Worm (Caenorhabditis elegans): ENCODE data around the gene B0547.2.

Gene B0547.2

DNA sequence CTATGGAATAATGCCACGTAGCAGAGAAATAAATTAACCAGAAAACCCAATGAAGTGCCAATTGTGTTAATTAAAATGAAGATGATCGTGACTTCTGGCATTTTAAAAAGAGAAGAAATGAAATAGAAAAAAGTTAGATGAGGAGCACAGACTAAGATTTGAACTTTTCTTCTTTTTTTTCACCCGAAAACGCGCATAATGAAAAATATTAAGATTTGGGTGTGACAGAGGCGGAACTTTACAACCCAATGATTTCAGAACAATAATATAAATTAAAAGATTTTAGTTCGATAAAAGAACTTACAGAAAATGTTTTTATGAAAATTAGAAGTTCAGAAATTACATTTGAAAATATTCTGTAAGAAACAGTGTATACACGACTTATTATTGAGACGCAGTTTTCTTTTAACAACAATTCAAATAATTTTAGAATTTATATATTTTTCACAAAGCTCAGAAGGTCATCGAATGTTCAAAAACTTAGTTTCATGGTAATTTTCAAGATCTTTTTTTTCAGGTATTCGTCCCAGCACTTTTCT lies at the start of gene B0547.2, which contains the start of gene srd-8:
B0547.2 (plus strand) TSS at position 489 of the 539 bp plus-strand sequence.
srd-8 (minus strand) TSS at position 101 of the 539 bp plus-strand sequence.
- no peak for TF ChIP-seq unc-62 (GFP tag; optimal IDR thresholded peaks at IDR 0.05)

DNA sequence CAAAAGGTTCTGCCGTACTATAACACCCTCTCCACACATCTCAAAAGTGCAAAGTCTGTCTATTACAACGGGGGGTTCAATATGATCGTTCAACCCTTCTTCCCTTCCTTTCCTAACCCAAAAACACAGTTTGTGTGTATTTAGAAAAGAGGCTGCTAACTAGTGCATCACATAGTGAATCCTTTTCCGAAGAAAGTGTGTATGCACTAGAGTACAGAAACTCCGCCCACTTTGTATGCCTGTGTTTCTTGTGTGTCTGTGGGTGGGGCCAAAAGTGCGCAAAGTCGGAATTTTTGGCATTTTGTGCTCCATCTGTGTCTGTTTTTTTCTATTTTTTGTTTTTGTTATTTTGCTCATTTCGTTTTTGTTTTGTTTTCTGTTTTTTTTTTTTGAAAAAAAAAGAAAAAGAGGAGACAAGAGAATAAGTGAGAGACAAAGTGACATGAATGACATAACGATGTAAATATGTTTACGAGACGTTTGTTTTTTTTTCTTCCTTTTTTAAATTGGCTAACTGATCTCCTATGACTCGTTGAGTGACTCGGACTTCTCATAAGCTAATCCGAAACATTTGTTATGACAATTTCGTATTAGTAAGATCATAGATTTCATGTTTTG lies 47.2 kb upstream of the B0547.2 start:
- TF ChIP-seq unc-62 (GFP tag; optimal IDR thresholded peaks at IDR 0.05) = no peak

DNA sequence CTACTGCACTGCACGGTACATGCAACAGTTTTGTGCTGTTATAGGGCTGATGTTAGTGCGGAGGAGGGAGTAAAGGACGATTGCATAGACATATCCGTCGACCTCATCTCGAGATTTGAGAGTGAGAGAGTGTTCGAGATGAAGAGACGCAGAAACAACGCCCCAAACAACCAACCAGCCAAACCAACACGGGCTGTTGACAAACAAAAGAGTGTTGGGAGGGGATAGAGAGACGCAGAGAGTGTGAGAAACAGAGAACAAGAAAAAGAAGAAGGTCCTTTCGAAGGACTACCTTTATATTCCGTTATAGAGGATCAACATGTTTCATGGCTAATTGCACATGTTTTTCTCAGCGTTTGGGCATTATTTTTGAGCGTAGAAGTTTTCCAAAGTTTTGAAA lies 45.5 kb upstream of the B0547.2 start:
- no peak for TF ChIP-seq unc-62 (GFP tag; optimal IDR thresholded peaks at IDR 0.05)

DNA sequence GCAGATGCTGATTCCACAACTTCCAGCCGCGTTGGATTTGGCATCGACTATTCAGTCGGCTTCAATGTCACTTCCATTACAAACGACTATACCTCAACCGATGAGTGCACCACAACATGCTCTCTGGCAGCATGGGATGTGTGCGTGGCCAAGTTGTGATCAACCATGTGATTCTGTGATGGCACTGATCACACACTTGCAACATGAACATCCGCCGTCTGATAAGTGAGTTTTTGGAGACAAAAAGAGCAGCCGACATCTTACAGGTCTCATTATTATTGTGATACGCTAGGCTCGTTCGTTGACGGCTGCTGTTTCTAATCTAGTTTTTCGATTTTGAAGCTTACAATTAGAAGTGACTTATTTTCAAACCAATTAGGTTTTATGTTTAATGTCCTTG lies 43.4 kb upstream of the B0547.2 start:
- no peak for TF ChIP-seq unc-62 (GFP tag; optimal IDR thresholded peaks at IDR 0.05)

DNA sequence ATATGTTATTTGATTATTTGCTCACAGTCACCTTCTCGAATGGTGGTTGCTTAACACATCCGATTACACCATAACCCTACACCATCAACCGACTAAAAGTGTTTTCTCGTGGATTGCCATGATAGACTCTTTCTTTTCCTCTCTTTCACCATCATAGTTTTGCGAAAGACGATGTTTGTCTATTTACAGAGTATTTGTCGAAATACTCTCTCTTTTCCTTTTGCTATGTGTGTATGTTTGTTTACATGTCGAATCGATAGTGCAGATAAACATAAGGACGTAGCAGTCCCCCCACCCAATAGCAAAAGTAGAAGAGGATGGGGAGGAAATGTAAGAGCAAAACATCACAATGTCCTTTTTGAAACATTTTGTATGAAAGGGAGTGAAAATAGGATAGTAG lies 42.5 kb upstream of the B0547.2 start:
- TF ChIP-seq unc-62 (GFP tag; optimal IDR thresholded peaks at IDR 0.05) = no peak

DNA sequence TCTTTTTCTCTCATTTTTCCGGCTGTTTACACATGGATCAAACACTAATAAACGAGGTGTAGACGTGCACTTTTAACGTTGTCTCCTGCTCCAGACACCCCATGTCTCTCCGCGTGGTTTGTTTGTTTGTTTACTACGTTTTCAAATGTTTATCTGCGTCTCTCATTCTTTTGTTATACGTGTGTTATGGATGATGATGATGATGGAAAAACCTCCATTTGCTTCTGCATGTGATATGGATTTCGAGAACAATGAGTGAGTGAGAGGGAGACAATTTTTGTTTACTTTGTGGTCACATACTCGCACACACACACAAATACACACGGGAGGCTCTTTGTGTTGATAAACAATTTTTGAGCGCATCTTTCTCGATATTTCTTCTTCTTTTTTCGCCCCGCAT lies 41.3 kb upstream of the B0547.2 start:
- TF ChIP-seq unc-62 (GFP tag; optimal IDR thresholded peaks at IDR 0.05) = no peak

DNA sequence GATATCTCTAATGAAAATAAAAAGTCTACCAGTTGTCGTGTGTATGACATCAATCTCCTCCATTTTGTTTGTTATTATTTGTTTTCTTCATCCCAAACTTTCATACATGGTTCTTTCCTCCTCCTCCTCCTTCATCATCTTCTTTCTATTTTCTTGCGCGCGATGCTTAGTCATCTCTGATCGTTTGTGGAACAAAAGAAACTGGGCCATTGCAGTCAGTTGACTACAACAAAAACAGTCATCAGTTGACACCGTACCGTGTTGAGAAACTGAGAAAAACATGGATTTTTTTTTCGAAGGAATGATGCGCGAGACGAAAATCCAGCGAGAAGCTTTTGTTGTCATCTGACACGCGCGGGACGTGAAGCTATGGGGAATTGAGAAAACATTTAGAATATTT lies 40.6 kb upstream of the B0547.2 start:
- no peak for TF ChIP-seq unc-62 (GFP tag; optimal IDR thresholded peaks at IDR 0.05)

DNA sequence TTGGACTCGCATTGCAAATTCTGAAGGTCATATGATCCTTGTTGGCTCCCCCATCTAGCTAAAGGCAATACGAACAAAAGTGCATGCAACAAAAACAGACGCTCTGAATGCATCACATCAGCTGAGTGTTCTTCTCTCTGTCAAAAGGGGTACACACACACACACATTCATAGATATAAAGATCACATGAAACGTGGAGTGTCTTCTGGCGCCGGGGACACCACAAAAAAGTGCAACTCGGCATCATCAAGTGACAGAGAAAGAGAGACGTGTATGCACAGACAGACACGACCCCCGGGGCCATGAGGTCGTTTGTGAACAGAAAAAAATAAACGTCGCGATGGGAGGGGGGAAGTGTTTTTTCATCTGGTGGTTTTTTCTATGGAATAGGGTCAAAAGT lies 38.5 kb upstream of the B0547.2 start:
- TF ChIP-seq unc-62 (GFP tag; optimal IDR thresholded peaks at IDR 0.05) = no peak

DNA sequence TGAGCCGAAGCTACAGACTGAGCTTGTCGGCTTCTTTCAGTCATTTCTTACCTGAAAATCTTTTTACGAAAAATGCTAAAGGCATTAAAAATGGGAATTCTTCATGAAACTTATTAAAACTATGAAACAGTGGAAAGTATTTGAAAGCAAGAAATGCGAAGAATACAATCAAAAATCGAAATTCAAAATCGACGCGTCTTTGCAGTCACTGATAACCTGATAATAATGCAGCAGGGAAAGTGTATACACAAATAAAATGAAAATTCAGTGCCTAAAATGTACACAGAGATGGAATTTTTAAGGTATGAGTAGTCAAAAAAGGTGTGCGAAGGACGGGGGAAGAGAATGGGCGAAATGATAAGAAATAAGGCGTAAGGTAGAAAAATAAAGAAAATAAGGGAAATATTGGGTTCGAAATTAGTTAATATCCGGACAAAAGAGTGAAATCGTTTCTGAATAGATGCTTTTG lies 31.2 kb upstream of the B0547.2 start, which contains the start of gene C39H7.4:
C39H7.4 (minus strand) TSS at position 51 of the 469 bp plus-strand sequence.
- no peak for TF ChIP-seq unc-62 (GFP tag; optimal IDR thresholded peaks at IDR 0.05)

DNA sequence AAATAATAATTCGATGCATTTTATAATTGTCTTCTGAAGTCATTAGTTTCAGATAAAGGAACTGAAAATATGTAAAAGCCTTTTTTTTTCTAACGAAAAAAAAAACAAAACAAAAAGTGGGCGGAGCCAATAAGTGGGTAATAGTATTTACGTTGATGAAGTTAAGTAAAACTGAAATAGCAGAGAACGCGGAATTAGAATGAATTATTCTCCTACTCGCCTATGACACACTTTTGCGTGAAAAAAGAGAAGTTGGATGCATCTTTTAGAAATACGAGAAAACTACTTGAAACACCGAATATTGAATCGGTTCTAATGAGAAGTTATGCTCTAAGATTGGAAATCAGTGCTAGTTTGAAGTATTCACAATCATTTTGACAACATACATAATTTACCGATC lies 26.2 kb upstream of the B0547.2 start, which contains the start of gene srsx-16:
srsx-16 (minus strand) TSS at position 101 of the 400 bp plus-strand sequence.
- no peak for TF ChIP-seq unc-62 (GFP tag; optimal IDR thresholded peaks at IDR 0.05)

DNA sequence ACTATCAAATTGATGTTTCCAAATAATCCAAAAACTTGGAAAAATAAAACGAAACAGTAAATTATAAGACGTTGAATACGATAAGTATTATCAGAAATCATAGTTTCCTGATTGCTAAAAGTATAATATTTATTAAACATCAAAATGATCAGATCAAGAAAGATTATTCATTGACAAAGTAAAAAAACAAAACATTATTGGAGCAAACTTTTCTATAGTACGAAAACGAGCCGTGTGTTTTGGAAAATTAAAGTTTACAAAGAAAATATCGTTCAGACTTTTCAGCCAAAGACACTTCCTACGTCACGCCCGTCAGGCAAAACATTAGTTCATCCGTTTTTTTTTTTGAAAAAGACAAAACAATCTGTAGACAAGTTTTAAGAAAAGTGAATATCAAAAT lies 22.1 kb upstream of the B0547.2 start, which contains the start of gene srsx-15:
srsx-15 (minus strand) TSS at position 101 of the 400 bp plus-strand sequence.
- no peak for TF ChIP-seq unc-62 (GFP tag; optimal IDR thresholded peaks at IDR 0.05)

DNA sequence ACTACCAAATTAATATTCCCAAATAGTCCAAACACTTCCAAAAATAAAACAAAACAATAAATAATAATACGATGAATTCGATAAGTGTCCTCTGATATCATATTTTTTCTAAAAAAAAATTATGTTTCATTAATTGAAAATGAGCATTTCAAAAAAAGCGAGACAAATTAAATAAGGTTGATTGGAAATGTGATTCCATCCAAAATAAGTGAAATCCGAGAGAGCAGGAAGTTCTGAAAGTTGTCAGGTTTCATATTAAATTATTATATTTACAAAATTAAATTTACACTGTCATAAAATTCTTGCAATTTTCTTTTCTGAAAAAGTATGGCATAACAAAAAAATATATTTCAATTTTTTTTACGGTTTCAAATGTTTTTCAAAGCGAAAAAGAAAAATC lies 18.7 kb upstream of the B0547.2 start, which contains the start of gene srsx-14:
srsx-14 (minus strand) TSS at position 101 of the 400 bp plus-strand sequence.
- TF ChIP-seq unc-62 (GFP tag; optimal IDR thresholded peaks at IDR 0.05) = no peak

DNA sequence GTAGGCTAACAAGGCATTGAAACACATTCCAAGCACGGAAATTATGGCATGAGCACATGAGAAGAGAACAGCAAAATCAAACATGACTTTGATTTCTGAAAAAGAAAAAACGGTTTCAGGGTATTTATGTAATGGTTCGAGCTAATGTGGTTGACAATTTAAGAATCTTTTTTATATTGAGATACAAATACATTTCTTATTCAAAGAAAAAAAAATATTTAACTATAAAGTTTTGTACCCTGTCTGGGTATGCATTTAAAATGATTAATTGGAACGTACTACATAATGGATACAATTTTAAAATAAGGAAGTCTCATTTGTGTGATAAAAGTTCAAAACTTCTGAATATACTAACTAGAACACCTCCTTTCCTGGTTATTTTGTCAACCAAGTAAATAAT lies 15.6 kb upstream of the B0547.2 start, which contains the start of gene srd-12:
srd-12 (minus strand) TSS at position 101 of the 400 bp plus-strand sequence.
- no peak for TF ChIP-seq unc-62 (GFP tag; optimal IDR thresholded peaks at IDR 0.05)

DNA sequence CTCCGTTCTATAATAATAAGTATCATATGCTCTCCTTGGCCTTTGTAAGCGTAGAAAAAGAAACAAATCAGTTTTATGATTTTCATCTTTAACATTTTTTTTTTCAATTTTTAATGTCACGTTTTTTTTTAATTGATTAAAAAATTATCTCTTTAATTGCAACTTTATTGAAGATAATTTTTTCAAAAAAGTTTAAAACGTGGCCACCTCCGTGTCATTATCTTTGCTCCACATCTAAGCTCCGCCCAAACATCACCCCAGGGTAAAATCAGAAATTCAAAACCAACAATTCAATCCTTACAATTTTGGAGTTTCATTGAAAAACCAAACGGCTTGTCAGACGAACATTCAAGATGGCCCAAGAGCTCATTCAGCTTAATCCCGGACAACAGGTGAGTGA lies 14.2 kb upstream of the B0547.2 start, which contains the start of gene ttbk-8.2:
ttbk-8.2 (plus strand) TSS at position 301 of the 400 bp plus-strand sequence.
- TF ChIP-seq unc-62 (GFP tag; optimal IDR thresholded peaks at IDR 0.05) = no peak

DNA sequence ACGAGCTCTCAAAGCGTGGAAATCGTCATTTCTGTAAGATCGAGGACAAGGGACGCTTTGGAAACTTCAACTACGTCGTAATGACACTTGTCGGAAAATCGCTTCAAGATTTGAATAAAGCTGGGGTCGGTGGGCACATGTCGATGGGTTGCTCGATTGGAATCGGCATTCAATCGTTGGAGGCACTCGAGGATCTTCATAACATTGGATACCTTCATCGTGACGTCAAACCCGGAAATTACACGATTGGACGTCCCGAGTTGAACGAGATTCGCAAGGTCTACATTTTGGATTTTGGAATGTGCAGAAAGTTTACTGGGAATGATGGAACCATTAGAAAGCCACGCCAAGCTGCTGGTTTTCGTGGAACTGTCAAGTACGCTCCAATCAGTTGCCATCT lies 13.3 kb upstream of the B0547.2 start:
- no peak for TF ChIP-seq unc-62 (GFP tag; optimal IDR thresholded peaks at IDR 0.05)

DNA sequence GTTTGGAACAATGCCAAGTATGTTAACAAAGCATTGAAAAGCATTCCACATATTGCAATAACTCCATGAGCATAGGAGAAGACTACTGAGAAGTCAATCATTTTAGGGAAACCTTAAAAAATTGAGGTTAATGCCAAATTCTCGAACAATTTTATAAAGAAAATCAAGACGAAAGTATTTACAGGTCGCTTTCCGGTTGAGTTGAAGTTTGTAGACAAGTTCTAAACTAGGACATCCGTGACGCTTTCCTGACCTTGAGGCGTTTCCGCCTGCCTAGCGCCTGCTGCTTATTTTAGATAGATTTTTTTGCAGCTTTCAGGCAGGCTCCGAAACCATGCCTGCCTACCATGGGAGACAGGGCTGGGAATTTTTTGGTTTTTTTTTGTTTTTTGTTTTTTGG lies 10.3 kb upstream of the B0547.2 start, which contains the start of gene srd-13:
srd-13 (minus strand) TSS at position 101 of the 400 bp plus-strand sequence.
- no peak for TF ChIP-seq unc-62 (GFP tag; optimal IDR thresholded peaks at IDR 0.05)

DNA sequence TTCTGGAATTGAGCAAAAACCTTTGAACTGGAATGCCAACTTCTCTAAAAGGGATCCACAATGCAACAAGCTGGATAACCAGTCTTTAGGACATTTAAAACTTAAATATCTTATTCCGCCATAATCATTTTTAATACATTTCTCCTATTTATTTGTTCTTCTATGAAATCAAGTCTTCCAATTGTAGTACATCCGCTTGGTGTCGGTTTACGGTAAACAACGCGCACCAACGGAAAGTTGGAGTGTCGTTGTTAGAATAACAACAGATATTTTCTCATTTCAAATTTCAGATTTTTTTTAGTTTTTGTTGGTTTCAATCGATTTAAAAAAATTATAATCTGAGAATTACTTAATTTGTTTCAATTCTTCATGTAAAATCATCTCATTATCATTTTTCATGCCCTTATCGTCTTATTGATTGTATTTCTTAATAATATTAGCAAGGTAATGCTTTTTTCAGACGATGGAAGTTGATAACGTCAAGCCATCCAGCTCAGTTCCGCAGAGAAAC lies 3.3 kb downstream of the B0547.2 start, which contains the start of gene csn-5:
csn-5 (plus strand) TSS at position 461 of the 511 bp plus-strand sequence.
- no peak for TF ChIP-seq unc-62 (GFP tag; optimal IDR thresholded peaks at IDR 0.05)

All from whole organism, dauer.